Fruit fly (Drosophila melanogaster) whole organism, embryonic: ENCODE results near the gene Zip89B.

Experiments used
- CG10654 ChIP-seq: fragments of 200-800 bp; sonication (Bioruptor generic); optimal IDR thresholded peaks from 2 replicates; lab custom pipeline; 2016; ENCODE audit warnings: missing biosample characterization, missing genetic modification characterization
- CG11093 ChIP-seq: fragments of 200-800 bp; sonication (Bioruptor generic); IDR thresholded peaks from 3 replicates; pipeline ENCODE4 v1.3.6; 2022; ENCODE audit warnings: missing biosample characterization, missing genetic modification characterization
- CG11723 ChIP-seq: fragments of 200-800 bp; sonication (Bioruptor generic); optimal IDR thresholded peaks from 2 replicates; lab custom pipeline; 2017; ENCODE audit warnings: missing biosample characterization, mild to moderate bottlenecking, missing genetic modification characterization
- CG13624 ChIP-seq: fragments of 200-800 bp; sonication (Bioruptor generic); optimal IDR thresholded peaks from 2 replicates; lab custom pipeline; 2016; ENCODE audit warnings: missing biosample characterization, missing genetic modification characterization
- CG17361 ChIP-seq: fragments of 200-800 bp; sonication (Bioruptor generic); IDR thresholded peaks from 3 replicates; pipeline ENCODE4 v1.3.6; 2022; ENCODE audit warnings: missing biosample characterization, missing genetic modification characterization
- CG30020 ChIP-seq: fragments of 200-800 bp; optimal IDR thresholded peaks from 2 replicates; lab custom pipeline; 2019; ENCODE audit warnings: missing biosample characterization, mild to moderate bottlenecking, missing genetic modification characterization, moderate library complexity
- CG4404 ChIP-seq: fragments of 200-800 bp; sonication (Bioruptor generic); IDR thresholded peaks from 2 replicates; pipeline ENCODE4 v1.3.6; 2022; ENCODE audit warnings: missing biosample characterization, missing genetic modification characterization
- CG8290 ChIP-seq, 3 experiments: fragments of 200-800 bp; sonication (Bioruptor generic); optimal IDR thresholded peaks; 2 replicates each; lab custom pipeline; 2016 to 2019; ENCODE audit warnings: missing biosample characterization in 3 of 3, missing genetic modification characterization in 3 of 3, mild to moderate bottlenecking in 2 of 3, moderate library complexity in 1 of 3
- CG8924 ChIP-seq: fragments of 200-800 bp; optimal IDR thresholded peaks from 3 replicates; lab custom pipeline; 2019; ENCODE audit warnings: missing biosample characterization, mild to moderate bottlenecking, missing genetic modification characterization, moderate library complexity
- CG9932 ChIP-seq: fragments of 200-800 bp; sonication (Bioruptor generic); IDR thresholded peaks from 2 replicates; pipeline ENCODE4 v1.3.6; 2022; ENCODE audit warnings: missing biosample characterization, missing genetic modification characterization
- CoRest ChIP-seq: fragments of 200-800 bp; sonication (Bioruptor generic); optimal IDR thresholded peaks from 3 replicates; lab custom pipeline; 2018; ENCODE audit warnings: missing biosample characterization, mild to moderate bottlenecking, missing genetic modification characterization, moderate library complexity
- Fer2 ChIP-seq: fragments of 200-800 bp; sonication (Bioruptor generic); optimal IDR thresholded peaks from 2 replicates; lab custom pipeline; 2018; ENCODE audit warnings: missing biosample characterization, mild to moderate bottlenecking, missing genetic modification characterization, moderate library complexity
- Mad ChIP-seq: fragments of 200-800 bp; sonication (Bioruptor generic); optimal IDR thresholded peaks from 2 replicates; lab custom pipeline; 2016; ENCODE audit warnings: missing biosample characterization, missing genetic modification characterization
- Sry-δ ChIP-seq: fragments of 200-800 bp; sonication (Bioruptor generic); optimal IDR thresholded peaks from 2 replicates; lab custom pipeline; 2016; ENCODE audit warnings: missing biosample characterization, missing genetic modification characterization
- bsh ChIP-seq, 2 experiments: fragments of 200-800 bp; sonication (Bioruptor generic); optimal IDR thresholded peaks; 2 replicates each; lab custom pipeline; 2017 to 2018; ENCODE audit warnings: mild to moderate bottlenecking in 2 of 2, missing biosample characterization in 2 of 2, missing genetic modification characterization in 2 of 2, moderate library complexity in 1 of 2
- gro ChIP-seq: fragments of 200-800 bp; sonication (Bioruptor generic); optimal IDR thresholded peaks from 2 replicates; lab custom pipeline; 2016; ENCODE audit warnings: missing biosample characterization, missing genetic modification characterization
- mam ChIP-seq: fragments of 200-800 bp; sonication (Bioruptor generic); optimal IDR thresholded peaks from 3 replicates; lab custom pipeline; 2016; ENCODE audit warnings: missing biosample characterization, missing genetic modification characterization
- oc ChIP-seq: fragments of 200-800 bp; sonication (Bioruptor generic); optimal IDR thresholded peaks from 2 replicates; lab custom pipeline; 2018; ENCODE audit warnings: missing biosample characterization, mild to moderate bottlenecking, missing genetic modification characterization, moderate library complexity
- otp ChIP-seq: fragments of 200-800 bp; sonication (Bioruptor generic); IDR thresholded peaks from 3 replicates; pipeline ENCODE4, ENCODE4 v1.3.6; 2022; ENCODE audit warnings: missing biosample characterization, missing genetic modification characterization
- peb ChIP-seq: fragments of 200-800 bp; sonication (Bioruptor generic); IDR thresholded peaks from 2 replicates; pipeline ENCODE4 v1.3.6; 2022; ENCODE audit warnings: missing biosample characterization, missing genetic modification characterization
- seq ChIP-seq: fragments of 200-800 bp; sonication (Bioruptor generic); IDR thresholded peaks from 2 replicates; pipeline ENCODE4 v1.3.6; 2022; ENCODE audit warnings: missing biosample characterization, missing genetic modification characterization
- slou ChIP-seq: fragments of 200-800 bp; sonication (Bioruptor generic); optimal IDR thresholded peaks from 3 replicates; lab custom pipeline; 2016; ENCODE audit warnings: missing biosample characterization, missing genetic modification characterization

The Zip89B gene

dm6 chr3R:16356863-16357215, 51.3 kb downstream of the Zip89B start, which contains the start of gene CG10311 (continued):
- TF ChIP-seq CG30020 (tag; lab: Kevin White, UChicago) (no peak), mam (GFP tag; lab: Kevin White, UChicago) (no peak), CG11093 (GFP tag; lab: Robert Waterston, UW) (no peak), CG11723 (GFP tag; lab: Kevin White, UChicago) (no peak), gro (GFP tag; lab: Kevin White, UChicago) (no peak), seq (GFP tag; lab: Robert Waterston, UW) (no peak), slou (GFP tag; lab: Kevin White, UChicago) (no peak), Mad (GFP tag; lab: Kevin White, UChicago) (no peak), CG8290 (GFP tag; optimal IDR thresholded peaks at IDR 0.05; lab: Kevin White, UChicago) (no peak), CG8290 (tag; optimal IDR thresholded peaks at IDR 0.05; lab: Kevin White, UChicago) (peak in 1 of 2 experiments; percentile 50), peb (no peak), CG8924 (tag; lab: Kevin White, UChicago) (no peak), oc (tag; lab: Kevin White, UChicago) (no peak), CG9932 (no peak), CoRest (tag; lab: Kevin White, UChicago) (no peak), Fer2 (tag; lab: Kevin White, UChicago) (no peak), CG17361 (GFP tag; lab: Robert Waterston, UW) (no peak), CG4404 (no peak), CG10654 (GFP tag; lab: Kevin White, UChicago) (no peak), bsh (GFP tag; optimal IDR thresholded peaks at IDR 0.05; lab: Kevin White, UChicago) (no peak), Sry-δ (GFP tag; lab: Kevin White, UChicago) (no peak), otp (GFP tag; lab: Robert Waterston, UW) (no peak), CG13624 (GFP tag; lab: Kevin White, UChicago) (peak; percentile 51)
- TF ChIP-seq, all 482 proteins: peak for 36
